Worm (Caenorhabditis elegans): ENCODE measurements around the gene K07C11.10.
A peak's percentile ranks its signal among the peaks of the same experiment; 100 is the strongest.

Gene K07C11.10

DNA sequence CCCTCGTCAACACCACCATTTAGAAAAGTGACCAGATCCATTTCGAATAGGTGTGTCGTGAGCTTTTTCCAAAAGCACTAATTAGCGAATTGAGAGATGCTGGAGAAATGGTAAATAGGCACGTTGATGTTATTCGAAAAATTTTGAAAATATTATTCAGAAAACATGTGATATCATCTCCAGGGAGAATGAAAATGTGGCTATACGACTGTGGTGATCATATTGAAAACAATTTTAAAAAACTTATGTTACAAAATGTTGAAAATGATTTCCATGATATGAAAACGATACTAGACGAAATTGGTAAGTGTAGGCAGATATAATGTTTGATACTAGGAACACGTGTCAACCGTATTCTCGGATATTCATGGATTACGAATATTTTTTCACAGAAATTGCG lies at the start of gene K07C11.10:
TSS of gene K07C11.10 (minus strand) at position 101 of the 400 bp plus-strand sequence.
- TF ChIP-seq sea-2 (GFP tag; optimal IDR thresholded peaks at IDR 0.05) (no peak), elt-2 (tag; optimal IDR thresholded peaks at IDR 0.05) (no peak), pqm-1 (tag; optimal IDR thresholded peaks at IDR 0.05) (no peak), ceh-28 (tag; optimal IDR thresholded peaks at IDR 0.05) (no peak), snpc-4 (tag; optimal IDR thresholded peaks at IDR 0.05) (no peak), skn-1 (tag; optimal IDR thresholded peaks at IDR 0.05) (no peak), R02D3.7 (tag; optimal IDR thresholded peaks at IDR 0.05) (no peak), aly-2 (tag; optimal IDR thresholded peaks at IDR 0.05) (no peak), nhr-12 (tag; optimal IDR thresholded peaks at IDR 0.05) (no peak), nhr-43 (tag; optimal IDR thresholded peaks at IDR 0.05; ENCODE audit: poor library complexity, severe bottlenecking) (no peak), ama-1 (optimal IDR thresholded peaks at IDR 0.05) (no peak), tbx-2 (tag; optimal IDR thresholded peaks at IDR 0.05) (no peak), mdl-1 (tag; optimal IDR thresholded peaks at IDR 0.05) (no peak), nhr-11 (tag; optimal IDR thresholded peaks at IDR 0.05) (no peak)

DNA sequence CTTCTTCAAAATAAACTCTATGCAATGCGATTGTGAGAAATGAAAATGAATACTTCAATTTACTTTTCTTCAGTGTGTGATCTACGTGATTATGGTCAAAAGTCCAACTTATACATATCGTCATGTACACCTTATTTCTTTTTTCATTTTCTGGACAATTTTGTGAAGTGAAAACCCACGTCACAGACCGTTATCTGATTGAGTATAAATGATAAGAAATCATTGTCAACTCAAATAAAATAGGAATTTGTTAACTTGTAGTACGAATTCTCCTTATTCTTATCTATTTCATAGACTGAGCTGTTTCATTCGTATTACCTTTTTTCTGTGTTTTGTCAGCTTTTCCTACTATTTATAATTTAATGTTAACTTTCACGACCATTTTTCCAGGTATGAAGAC lies 45.3 kb upstream of the K07C11.10 start, which contains the start of gene asp-5:
TSS of gene asp-5 (plus strand) at position 391 of the 400 bp plus-strand sequence.
- TF ChIP-seq lin-15B (tag; optimal IDR thresholded peaks at IDR 0.05) (no peak), pqm-1 (tag; optimal IDR thresholded peaks at IDR 0.05) (peak; percentile 87), elt-2 (tag; optimal IDR thresholded peaks at IDR 0.05) (peak; percentile 89), fkh-10 (GFP tag; optimal IDR thresholded peaks at IDR 0.05) (no peak), unc-62 (GFP tag; optimal IDR thresholded peaks at IDR 0.05) (no peak), nhr-23 (tag; optimal IDR thresholded peaks at IDR 0.05) (no peak)

DNA sequence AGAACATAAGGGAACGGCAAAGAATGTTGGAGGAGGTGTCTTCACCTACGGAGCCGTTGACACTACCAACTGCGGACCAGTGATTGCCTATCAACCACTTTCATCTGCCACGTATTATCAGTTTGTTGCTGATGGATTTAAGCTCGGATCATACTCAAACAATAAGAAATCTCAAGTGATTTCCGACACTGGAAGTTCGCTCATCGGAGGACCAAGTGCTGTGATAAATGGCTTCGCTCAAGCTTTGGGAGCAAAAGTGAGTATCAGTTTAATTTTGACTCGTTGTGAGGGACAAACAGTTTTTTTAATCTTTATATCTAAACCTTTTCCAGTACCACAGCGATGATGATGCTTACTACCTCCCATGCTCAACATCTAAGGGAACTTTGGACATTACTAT lies 44.7 kb upstream of the K07C11.10 start:
- no peak for TF ChIP-seq ceh-28 (tag; optimal IDR thresholded peaks at IDR 0.05)
- TF ChIP-seq elt-3 (tag; optimal IDR thresholded peaks at IDR 0.05) = no peak

DNA sequence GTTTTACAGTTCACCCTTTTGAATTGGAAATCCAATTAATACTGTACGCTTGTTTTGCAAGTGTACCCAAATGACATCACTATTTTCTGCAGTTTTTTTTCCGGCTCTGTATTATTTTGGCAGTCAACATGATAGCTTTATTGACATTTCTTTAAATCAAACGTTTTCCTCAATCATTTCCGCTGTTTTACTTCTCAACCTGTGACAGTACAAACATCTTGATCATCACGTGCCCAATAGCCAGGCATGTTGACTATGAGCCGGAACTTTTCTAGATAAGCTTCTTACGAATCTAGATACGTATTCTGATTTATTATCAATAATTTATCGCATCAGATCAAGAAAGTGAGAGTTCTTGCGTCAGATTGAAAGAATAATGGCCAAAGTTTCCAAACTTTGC lies 43.2 kb upstream of the K07C11.10 start:
- no peak for TF ChIP-seq R02D3.7 (tag; optimal IDR thresholded peaks at IDR 0.05)
- TF ChIP-seq ceh-82 (tag; optimal IDR thresholded peaks at IDR 0.05) = no peak
- TF ChIP-seq jun-1 (tag; optimal IDR thresholded peaks at IDR 0.05) = peak; percentile 24
- TF ChIP-seq ztf-11 (tag; optimal IDR thresholded peaks at IDR 0.05) = no peak
- TF ChIP-seq pqm-1 (tag; optimal IDR thresholded peaks at IDR 0.05) = peak; percentile 75
- no peak for TF ChIP-seq lin-39 (tag; optimal IDR thresholded peaks at IDR 0.05)
- no peak for TF ChIP-seq nhr-28 (tag; optimal IDR thresholded peaks at IDR 0.05)
- TF ChIP-seq sea-2 (GFP tag; optimal IDR thresholded peaks at IDR 0.05) = no peak
- no peak for TF ChIP-seq skn-1 (tag; optimal IDR thresholded peaks at IDR 0.05)
- TF ChIP-seq hmg-11 (tag; optimal IDR thresholded peaks at IDR 0.05) = no peak
- no peak for TF ChIP-seq nhr-11 (tag; optimal IDR thresholded peaks at IDR 0.05)
- TF ChIP-seq nhr-67 (tag; optimal IDR thresholded peaks at IDR 0.05) = no peak
- TF ChIP-seq nfya-1 (tag; optimal IDR thresholded peaks at IDR 0.05; ENCODE audit: insufficient read depth) = no peak
- TF ChIP-seq ZK546.5 (tag; optimal IDR thresholded peaks at IDR 0.05) = no peak
- no peak for TF ChIP-seq mml-1 (tag; optimal IDR thresholded peaks at IDR 0.05)
- no peak for TF ChIP-seq fkh-2 (tag; optimal IDR thresholded peaks at IDR 0.05)
- no peak for TF ChIP-seq ceh-16 (tag; optimal IDR thresholded peaks at IDR 0.05)
- no peak for TF ChIP-seq eor-1 (tag; optimal IDR thresholded peaks at IDR 0.05)
- no peak for TF ChIP-seq elt-1 (tag; optimal IDR thresholded peaks at IDR 0.05)
- peak; percentile 57 for TF ChIP-seq pha-4 (tag; optimal IDR thresholded peaks at IDR 0.05)
- no peak for TF ChIP-seq snpc-4 (tag; optimal IDR thresholded peaks at IDR 0.05)
- TF ChIP-seq tbx-2 (tag; optimal IDR thresholded peaks at IDR 0.05) = no peak
- TF ChIP-seq fos-1 (tag; optimal IDR thresholded peaks at IDR 0.05) = no peak
- TF ChIP-seq nhr-76 (tag; optimal IDR thresholded peaks at IDR 0.05) = no peak
- TF ChIP-seq nhr-77 (tag; optimal IDR thresholded peaks at IDR 0.05) = no peak
- no peak for TF ChIP-seq nhr-25 (tag; optimal IDR thresholded peaks at IDR 0.05)
- TF ChIP-seq elt-2 (tag; optimal IDR thresholded peaks at IDR 0.05) = peak; percentile 85
- no peak for TF ChIP-seq aly-2 (tag; optimal IDR thresholded peaks at IDR 0.05)
- no peak for TF ChIP-seq fkh-10 (GFP tag; optimal IDR thresholded peaks at IDR 0.05)
- no peak for TF ChIP-seq nhr-237 (tag; optimal IDR thresholded peaks at IDR 0.05)

All from whole organism, L3 larva.